Worm (Caenorhabditis elegans) whole organism, L1 larva: Measurements from ENCODE around the gene C37C3.18.
A peak's percentile ranks its signal among the peaks of the same experiment; 100 is the strongest.

Source experiments
- C04F5.9 ChIP-seq: sonication (generic microtip); optimal IDR thresholded peaks from 2 replicates; lab custom pipeline; 2016; ENCODE audit warnings: missing genetic modification characterization, missing compliant biosample characterization
- C16A3.4 ChIP-seq: fragments of 150-350 bp; optimal IDR thresholded peaks from 2 replicates; lab custom pipeline; 2014; ENCODE audit warnings: missing biosample characterization, missing genetic modification characterization
- F16B12.6 ChIP-seq: fragments of 150-350 bp; optimal IDR thresholded peaks from 2 replicates; lab custom pipeline; 2014; ENCODE audit warnings: missing biosample characterization, missing genetic modification characterization
- ama-1 ChIP-seq: fragments of 150-350 bp; optimal IDR thresholded peaks from 2 replicates; lab custom pipeline; 2014
- blmp-1 ChIP-seq: fragments of 150-350 bp; optimal IDR thresholded peaks from 2 replicates; lab custom pipeline; 2014; ENCODE audit warnings: missing biosample characterization, missing genetic modification characterization
- ceh-8 ChIP-seq: fragments of 200-800 bp; sonication (Bioruptor generic); optimal IDR thresholded peaks from 2 replicates; lab custom pipeline; 2018; ENCODE audit warnings: mild to moderate bottlenecking, missing genetic modification characterization, moderate library complexity, missing compliant biosample characterization
- ceh-82 ChIP-seq, 3 experiments: fragments of 150-350 bp in 1 of 3; sonication (generic microtip) in 2 of 3; optimal IDR thresholded peaks; 2 replicates each; lab custom pipeline; 2014 to 2017; ENCODE audit warnings: missing biosample characterization in 3 of 3, missing genetic modification characterization in 3 of 3
- ceh-88 ChIP-seq: fragments of 200-800 bp; sonication (Bioruptor generic); IDR thresholded peaks from 2 replicates; pipeline ENCODE4 v1.3.6; 2022; ENCODE audit warnings: missing genetic modification characterization, missing compliant biosample characterization
- ces-1 ChIP-seq: fragments of 150-350 bp; optimal IDR thresholded peaks from 2 replicates; lab custom pipeline; 2014; ENCODE audit warnings: missing biosample characterization, missing genetic modification reagents, missing genetic modification characterization
- dpl-1 ChIP-seq, 3 experiments: fragments of 150-350 bp in 2 of 3; sonication (generic microtip) in 1 of 3; optimal IDR thresholded peaks; 2 replicates each; lab custom pipeline; 2014 to 2017; ENCODE audit warnings: missing biosample characterization in 3 of 3, missing genetic modification characterization in 3 of 3, missing genetic modification reagents in 3 of 3
- dsc-1 ChIP-seq: sonication (generic microtip); optimal IDR thresholded peaks from 2 replicates; lab custom pipeline; 2016; ENCODE audit warnings: mild to moderate bottlenecking, missing genetic modification characterization, missing compliant biosample characterization
- efl-3 ChIP-seq: fragments of 200-800 bp; sonication (Bioruptor generic); optimal IDR thresholded peaks from 2 replicates; lab custom pipeline; 2018; ENCODE audit warnings: mild to moderate bottlenecking, missing genetic modification characterization, missing compliant biosample characterization
- egl-13 ChIP-seq: sonication (generic microtip); optimal IDR thresholded peaks from 2 replicates; lab custom pipeline; 2016; ENCODE audit warnings: missing genotype, missing genetic modification reagents, missing genetic modification characterization, missing compliant biosample characterization
- egl-27 ChIP-seq, 2 experiments: fragments of 150-350 bp in 1 of 2; sonication (generic microtip); optimal IDR thresholded peaks; 3 replicates each; lab custom pipeline; 2017 to 2018; ENCODE audit warnings: missing biosample characterization in 2 of 2, missing genetic modification characterization in 2 of 2, missing genetic modification reagents in 2 of 2
- elt-3 ChIP-seq, 6 experiments: fragments of 150-350 bp in 1 of 6; sonication (generic microtip); optimal IDR thresholded peaks; 2 replicates each; lab custom pipeline; 2017 to 2018; ENCODE audit warnings: missing biosample characterization in 6 of 6, missing genetic modification characterization in 6 of 6, inconsistent platforms in 1 of 6
- ets-5 ChIP-seq: fragments of 200-800 bp; sonication (Bioruptor generic); IDR thresholded peaks from 2 replicates; pipeline ENCODE4 v1.3.6; 2022; ENCODE audit warnings: missing genetic modification characterization, missing compliant biosample characterization
- fkh-10 ChIP-seq: sonication (generic microtip); optimal IDR thresholded peaks from 2 replicates; lab custom pipeline; 2017; ENCODE audit warnings: missing biosample characterization, missing genetic modification reagents, missing genetic modification characterization
- fkh-8 ChIP-seq: sonication (generic microtip); optimal IDR thresholded peaks from 2 replicates; lab custom pipeline; 2016; ENCODE audit warnings: mild to moderate bottlenecking, missing genetic modification characterization, missing compliant biosample characterization
- isw-1 ChIP-seq: fragments of 200-800 bp; sonication (Bioruptor generic); IDR thresholded peaks from 2 replicates; pipeline ENCODE4 v1.3.6; 2022; ENCODE audit warnings: missing genetic modification characterization, missing compliant biosample characterization
- lin-13 ChIP-seq: fragments of 150-350 bp; optimal IDR thresholded peaks from 2 replicates; lab custom pipeline; 2014; ENCODE audit warnings: missing biosample characterization, missing genetic modification reagents, missing genetic modification characterization
- lin-14 ChIP-seq: fragments of 200-800 bp; sonication (Bioruptor generic); optimal IDR thresholded peaks from 2 replicates; lab custom pipeline; 2018; ENCODE audit warnings: mild to moderate bottlenecking, missing genetic modification characterization, moderate library complexity, missing compliant biosample characterization
- lin-15B ChIP-seq: fragments of 150-350 bp; sonication (generic microtip); optimal IDR thresholded peaks from 3 replicates; lab custom pipeline; 2014; ENCODE audit warnings: missing biosample characterization, missing genetic modification characterization
- lin-35 ChIP-seq, 2 experiments: fragments of 150-350 bp; optimal IDR thresholded peaks; 2 replicates each; lab custom pipeline; 2014; ENCODE audit warnings: missing biosample characterization in 2 of 2, missing genetic modification characterization in 2 of 2, missing genetic modification reagents in 2 of 2
- lin-39 ChIP-seq: fragments of 150-350 bp; optimal IDR thresholded peaks from 2 replicates; lab custom pipeline; 2014; ENCODE audit warnings: missing biosample characterization, missing genetic modification reagents, missing genetic modification characterization
- lir-3 ChIP-seq: sonication (generic microtip); optimal IDR thresholded peaks from 2 replicates; lab custom pipeline; 2016; ENCODE audit warnings: mild to moderate bottlenecking, missing genetic modification characterization, moderate library complexity, missing compliant biosample characterization; ENCODE audit not compliant: poor library complexity
- nhr-20 ChIP-seq: sonication (generic microtip); optimal IDR thresholded peaks from 2 replicates; lab custom pipeline; 2016; ENCODE audit warnings: mild to moderate bottlenecking, missing genetic modification characterization, missing compliant biosample characterization
- nhr-47 ChIP-seq: sonication (generic microtip); optimal IDR thresholded peaks from 2 replicates; lab custom pipeline; 2016; ENCODE audit warnings: mild to moderate bottlenecking, missing genetic modification characterization, moderate library complexity, missing compliant biosample characterization
- nhr-71 ChIP-seq: sonication (generic microtip); optimal IDR thresholded peaks from 2 replicates; lab custom pipeline; 2016; ENCODE audit warnings: mild to moderate bottlenecking, missing genetic modification characterization, moderate library complexity, missing compliant biosample characterization
- nhr-84 ChIP-seq: sonication (generic microtip); optimal IDR thresholded peaks from 2 replicates; lab custom pipeline; 2017; ENCODE audit warnings: missing biosample characterization, missing genetic modification characterization
- rnt-1 ChIP-seq: sonication (generic microtip); optimal IDR thresholded peaks from 2 replicates; lab custom pipeline; 2016; ENCODE audit warnings: mild to moderate bottlenecking, missing genetic modification characterization, moderate library complexity, missing compliant biosample characterization
- snu-23 ChIP-seq: sonication (generic microtip); optimal IDR thresholded peaks from 2 replicates; lab custom pipeline; 2016; ENCODE audit warnings: missing genetic modification characterization, missing compliant biosample characterization
- sox-4 ChIP-seq: sonication (generic microtip); optimal IDR thresholded peaks from 2 replicates; lab custom pipeline; 2016; ENCODE audit warnings: missing genetic modification characterization, missing compliant biosample characterization
- sptf-1 ChIP-seq: fragments of 150-350 bp; optimal IDR thresholded peaks from 2 replicates; lab custom pipeline; 2014; ENCODE audit warnings: missing biosample characterization, missing genetic modification characterization
- sup-37 ChIP-seq: fragments of 200-800 bp; sonication (Bioruptor generic); optimal IDR thresholded peaks from 2 replicates; lab custom pipeline; 2018; ENCODE audit warnings: mild to moderate bottlenecking, missing genetic modification characterization, missing compliant biosample characterization
- swsn-7 ChIP-seq: sonication (generic microtip); optimal IDR thresholded peaks from 2 replicates; lab custom pipeline; 2016; ENCODE audit warnings: missing genetic modification characterization, missing compliant biosample characterization
- unc-130 ChIP-seq: fragments of 150-350 bp; optimal IDR thresholded peaks from 2 replicates; lab custom pipeline; 2017; ENCODE audit warnings: missing biosample characterization, missing genetic modification characterization, inconsistent platforms
- unc-30 ChIP-seq: sonication (generic microtip); optimal IDR thresholded peaks from 2 replicates; lab custom pipeline; 2017; ENCODE audit warnings: missing biosample characterization, missing genetic modification characterization
- unc-62 ChIP-seq: fragments of 150-350 bp; optimal IDR thresholded peaks from 2 replicates; lab custom pipeline; 2014; ENCODE audit warnings: missing biosample characterization, missing genetic modification reagents, missing genetic modification characterization
- unc-86 ChIP-seq: sonication (generic microtip); optimal IDR thresholded peaks from 2 replicates; lab custom pipeline; 2016; ENCODE audit warnings: missing genetic modification characterization, missing compliant biosample characterization
- unc-98 ChIP-seq: fragments of 200-800 bp; sonication (Bioruptor generic); IDR thresholded peaks from 2 replicates; pipeline ENCODE4 v1.3.6; 2022; ENCODE audit warnings: missing genetic modification characterization, missing compliant biosample characterization
- xbp-1 ChIP-seq: sonication (generic microtip); optimal IDR thresholded peaks from 2 replicates; lab custom pipeline; 2016; ENCODE audit warnings: missing genetic modification characterization, missing compliant biosample characterization
- zag-1 ChIP-seq: fragments of 150-350 bp; optimal IDR thresholded peaks from 2 replicates; lab custom pipeline; 2014; ENCODE audit warnings: missing biosample characterization, missing genetic modification characterization
- zip-4 ChIP-seq: fragments of 200-800 bp; sonication (Bioruptor generic); optimal IDR thresholded peaks from 2 replicates; lab custom pipeline; 2018; ENCODE audit warnings: mild to moderate bottlenecking, missing genetic modification characterization, moderate library complexity, missing compliant biosample characterization
- ztf-11 ChIP-seq, 2 experiments: sonication (generic microtip); optimal IDR thresholded peaks; 2 replicates each; lab custom pipeline; 2016 to 2017; ENCODE audit warnings: missing genetic modification characterization in 2 of 2, missing biosample characterization in 1 of 2, missing compliant biosample characterization in 1 of 2
- ztf-4 ChIP-seq: fragments of 150-350 bp; optimal IDR thresholded peaks from 2 replicates; lab custom pipeline; 2014; ENCODE audit warnings: missing biosample characterization, missing genetic modification characterization

The C37C3.18 gene

ce11 chrV:7814601-7815000, 40.2 kb upstream of the C37C3.18 start, which contains the start of gene ZK742.6:
ZK742.6 (minus strand) TSS chrV:7814942.
- no peak for TF ChIP-seq F16B12.6 (tag; lab: Kevin White, UChicago)
- no peak for TF ChIP-seq ces-1 (GFP tag; lab: Kevin White, UChicago)

ce11 chrV:7816486-7816885, 38.3 kb upstream of the C37C3.18 start:
- peak; percentile 66 for TF ChIP-seq lin-14
- TF ChIP-seq fkh-10: peak; percentile 51
- TF ChIP-seq unc-62 (GFP tag; lab: Kevin White, UChicago): no peak
- TF ChIP-seq unc-30 (tag; lab: Kevin White, UChicago): no peak
- TF ChIP-seq ama-1 (lab: Kevin White, UChicago): no peak
- peak; percentile 22 for TF ChIP-seq ces-1 (GFP tag; lab: Kevin White, UChicago)

ce11 chrV:7819585-7819984, 35.2 kb upstream of the C37C3.18 start:
- TF ChIP-seq dpl-1 (GFP tag; optimal IDR thresholded peaks at IDR 0.05; lab: Kevin White, UChicago) (no peak), nhr-20 (tag; lab: Kevin White, UChicago) (no peak), fkh-8 (tag; lab: Kevin White, UChicago) (peak; percentile 9), fkh-10 (peak; percentile 68), egl-27 (tag; optimal IDR thresholded peaks at IDR 0.05; lab: Kevin White, UChicago) (no peak), nhr-84 (tag; lab: Kevin White, UChicago) (no peak), nhr-71 (tag; lab: Kevin White, UChicago) (peak; percentile 3), lin-14 (peak; percentile 82), lin-15B (tag; lab: Kevin White, UChicago) (no peak), ztf-4 (no peak), ceh-82 (tag; optimal IDR thresholded peaks at IDR 0.05; lab: Kevin White, UChicago) (peak in 1 of 3 experiments; percentile 16)

- TF ChIP-seq dsc-1 (tag; lab: Kevin White, UChicago): peak; percentile 16
- TF ChIP-seq ceh-88 (GFP tag; lab: Robert Waterston, UW): no peak
- peak; percentile 54 for TF ChIP-seq nhr-20 (tag; lab: Kevin White, UChicago)
- no peak for TF ChIP-seq lin-39
- peak; percentile 26 for TF ChIP-seq lin-15B (tag; lab: Kevin White, UChicago)
- TF ChIP-seq dpl-1 (GFP tag; optimal IDR thresholded peaks at IDR 0.05; lab: Kevin White, UChicago): peak in 2 of 3 experiments; percentile 19 to 50
- TF ChIP-seq ceh-82 (tag; optimal IDR thresholded peaks at IDR 0.05; lab: Kevin White, UChicago): peak in 1 of 3 experiments; percentile 30
- no peak for TF ChIP-seq nhr-84 (tag; lab: Kevin White, UChicago)
- no peak for TF ChIP-seq isw-1 (GFP tag; lab: Robert Waterston, UW)
- TF ChIP-seq elt-3 (tag; optimal IDR thresholded peaks at IDR 0.05; lab: Kevin White, UChicago): peak in 1 of 6 experiments; percentile 17
- no peak for TF ChIP-seq unc-30 (tag; lab: Kevin White, UChicago)
- TF ChIP-seq snu-23 (GFP tag; lab: Kevin White, UChicago): peak; percentile 37
- peak; percentile 3 for TF ChIP-seq F16B12.6 (tag; lab: Kevin White, UChicago)
- TF ChIP-seq nhr-71 (tag; lab: Kevin White, UChicago): peak; percentile 54
- no peak for TF ChIP-seq zip-4 (GFP tag; lab: Kevin White, UChicago)
- peak; percentile 36 for TF ChIP-seq nhr-47 (tag; lab: Kevin White, UChicago)
- no peak for TF ChIP-seq blmp-1 (tag; lab: Kevin White, UChicago)
- peak; percentile 20 for TF ChIP-seq lin-13 (GFP tag; lab: Kevin White, UChicago)
- TF ChIP-seq unc-62 (GFP tag; lab: Kevin White, UChicago): no peak
- TF ChIP-seq unc-98 (GFP tag; lab: Robert Waterston, UW): no peak
- TF ChIP-seq unc-130: peak; percentile 63
- peak; percentile 23 for TF ChIP-seq swsn-7 (tag; lab: Kevin White, UChicago)
- TF ChIP-seq rnt-1 (tag; lab: Kevin White, UChicago): peak; percentile 49
- no peak for TF ChIP-seq sox-4 (tag; lab: Kevin White, UChicago)
- TF ChIP-seq lin-35 (GFP tag; optimal IDR thresholded peaks at IDR 0.05; lab: Kevin White, UChicago): peak; percentile 44 to 78
- no peak for TF ChIP-seq efl-3 (GFP tag; lab: Kevin White, UChicago)
- TF ChIP-seq ets-5 (GFP tag; lab: Robert Waterston, UW): no peak
- TF ChIP-seq xbp-1 (tag; lab: Kevin White, UChicago): peak; percentile 49
- no peak for TF ChIP-seq zag-1
- no peak for TF ChIP-seq C04F5.9 (tag; lab: Kevin White, UChicago)
- TF ChIP-seq ztf-11 (tag; optimal IDR thresholded peaks at IDR 0.05; lab: Kevin White, UChicago): peak in 1 of 2 experiments; percentile 33
- TF ChIP-seq lin-14: peak; percentile 83
- no peak for TF ChIP-seq sptf-1 (tag; lab: Kevin White, UChicago)
- no peak for TF ChIP-seq egl-13 (tag; lab: Kevin White, UChicago)
- no peak for TF ChIP-seq unc-86
- TF ChIP-seq lir-3 (tag; lab: Kevin White, UChicago): peak; percentile 40
- TF ChIP-seq sup-37 (GFP tag; lab: Kevin White, UChicago): no peak
- peak; percentile 83 for TF ChIP-seq C16A3.4 (tag; lab: Kevin White, UChicago)
- TF ChIP-seq ceh-8 (GFP tag; lab: Kevin White, UChicago): no peak
Measured at ce11 chrV:7820270-7820669, 34.5 kb upstream of the C37C3.18 start, which contains the start of gene lbp-4. lbp-4 (plus strand) TSS chrV:7820578.
